Worm (Caenorhabditis elegans) whole organism, mixed stage, embryonic: Measurements from ENCODE around the gene F29C12.6.

ENCODE experiments used
- ces-1 ChIP-seq: fragments of 150-350 bp; optimal IDR thresholded peaks from 2 replicates; lab custom pipeline; 2014; ENCODE audit warnings: missing biosample characterization, missing genetic modification reagents, missing genetic modification characterization
- lin-13 ChIP-seq: fragments of 150-350 bp; optimal IDR thresholded peaks from 2 replicates; lab custom pipeline; 2014; ENCODE audit warnings: missing biosample characterization, missing genetic modification characterization
- nhr-12 ChIP-seq: fragments of 150-350 bp; optimal IDR thresholded peaks from 2 replicates; lab custom pipeline; 2014; ENCODE audit warnings: missing biosample characterization, missing genetic modification characterization
- nhr-28 ChIP-seq: fragments of 150-350 bp; optimal IDR thresholded peaks from 2 replicates; lab custom pipeline; 2014; ENCODE audit warnings: missing biosample characterization, missing genetic modification characterization
- nhr-76 ChIP-seq: sonication (generic microtip); optimal IDR thresholded peaks from 2 replicates; lab custom pipeline; 2017; ENCODE audit warnings: missing biosample characterization, missing genetic modification characterization
- sem-2 ChIP-seq: fragments of 200-800 bp; sonication (Bioruptor generic); optimal IDR thresholded peaks from 2 replicates; lab custom pipeline; 2018; ENCODE audit warnings: mild to moderate bottlenecking, missing genetic modification characterization, missing compliant biosample characterization
- snpc-4 ChIP-seq: fragments of 150-350 bp; optimal IDR thresholded peaks from 2 replicates; lab custom pipeline; 2014; ENCODE audit warnings: missing biosample characterization, missing genetic modification characterization
- sptf-1 ChIP-seq: sonication (generic microtip); optimal IDR thresholded peaks from 2 replicates; lab custom pipeline; 2017; ENCODE audit warnings: mild to moderate bottlenecking, missing genetic modification characterization, moderate library complexity, missing compliant biosample characterization
- unc-39 ChIP-seq: fragments of 150-350 bp; optimal IDR thresholded peaks from 2 replicates; lab custom pipeline; 2014; ENCODE audit warnings: missing biosample characterization, missing genetic modification characterization
- unc-62 ChIP-seq: fragments of 150-350 bp; optimal IDR thresholded peaks from 2 replicates; lab custom pipeline; 2014; ENCODE audit warnings: missing biosample characterization, missing genetic modification reagents, missing genetic modification characterization
- zip-8 ChIP-seq: fragments of 150-350 bp; optimal IDR thresholded peaks from 2 replicates; lab custom pipeline; 2014; ENCODE audit warnings: missing biosample characterization, missing genetic modification characterization
- ztf-11 ChIP-seq: fragments of 150-350 bp; optimal IDR thresholded peaks from 2 replicates; lab custom pipeline; 2014; ENCODE audit warnings: missing biosample characterization, missing genetic modification characterization

DNA sequence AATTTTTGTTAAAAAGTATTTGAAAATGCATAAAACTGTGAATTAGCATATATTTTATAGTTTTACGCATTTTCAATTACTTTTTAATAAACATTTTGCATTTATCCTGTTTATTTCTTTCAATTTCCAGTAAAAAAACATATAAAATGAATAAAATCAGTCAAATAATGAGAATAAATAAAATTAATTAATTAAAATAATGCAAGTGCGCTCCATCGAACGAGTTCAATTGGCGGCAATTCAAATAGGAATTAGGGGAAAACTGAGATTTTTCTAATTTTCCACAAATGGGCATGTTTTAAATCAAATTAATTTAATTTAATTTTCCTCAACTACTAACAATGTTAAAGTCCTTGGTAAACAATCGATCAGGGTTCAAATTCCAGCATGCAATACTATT lies 26.4 kb downstream of the F29C12.6 start:
- TF ChIP-seq sem-2 (no peak), snpc-4 (tag; lab: Kevin White, UChicago) (no peak), nhr-76 (tag; lab: Kevin White, UChicago) (no peak), nhr-28 (tag; lab: Kevin White, UChicago) (no peak), nhr-12 (tag; lab: Kevin White, UChicago) (no peak), ztf-11 (tag; lab: Kevin White, UChicago) (no peak), unc-39 (no peak), sptf-1 (no peak), lin-13 (tag; lab: Kevin White, UChicago) (no peak), zip-8 (tag; lab: Kevin White, UChicago) (no peak), ces-1 (GFP tag; lab: Kevin White, UChicago) (no peak), unc-62 (GFP tag; lab: Kevin White, UChicago) (no peak)
